Worm (Caenorhabditis elegans) whole organism, L2 larva: Measurements from ENCODE around the gene F28C6.5.
A peak's percentile ranks its signal among the peaks of the same experiment; 100 is the strongest.

Experiments used
- C34F6.9 ChIP-seq: fragments of 150-350 bp; optimal IDR thresholded peaks from 2 replicates; lab custom pipeline; 2014; ENCODE audit warnings: missing biosample characterization, missing genetic modification characterization
- F13H6.1 ChIP-seq: sonication (generic microtip); optimal IDR thresholded peaks from 2 replicates; lab custom pipeline; 2016; ENCODE audit warnings: missing genetic modification characterization, missing compliant biosample characterization
- R02D3.7 ChIP-seq: fragments of 150-350 bp; optimal IDR thresholded peaks from 2 replicates; lab custom pipeline; 2014; ENCODE audit warnings: missing biosample characterization, missing genetic modification characterization
- aly-2 ChIP-seq: fragments of 150-350 bp; optimal IDR thresholded peaks from 2 replicates; lab custom pipeline; 2014; ENCODE audit warnings: missing biosample characterization, missing genetic modification characterization
- ama-1 ChIP-seq: fragments of 150-350 bp; optimal IDR thresholded peaks from 2 replicates; lab custom pipeline; 2018; ENCODE audit warnings: inconsistent platforms
- blmp-1 ChIP-seq: sonication (generic microtip); optimal IDR thresholded peaks from 2 replicates; lab custom pipeline; 2017; ENCODE audit warnings: missing genetic modification characterization, mild to moderate bottlenecking, missing compliant biosample characterization, antibody characterized with exemption, moderate library complexity; ENCODE audit not compliant: insufficient read depth
- ceh-16 ChIP-seq: fragments of 150-350 bp; optimal IDR thresholded peaks from 2 replicates; lab custom pipeline; 2014; ENCODE audit warnings: missing biosample characterization, missing genetic modification characterization
- ceh-82 ChIP-seq: fragments of 150-350 bp; optimal IDR thresholded peaks from 2 replicates; lab custom pipeline; 2014; ENCODE audit warnings: missing biosample characterization, missing genetic modification characterization
- crh-2 ChIP-seq: sonication (generic microtip); optimal IDR thresholded peaks from 2 replicates; lab custom pipeline; 2017; ENCODE audit warnings: missing biosample characterization, missing genetic modification characterization
- egl-27 ChIP-seq: sonication (generic microtip); optimal IDR thresholded peaks from 3 replicates; lab custom pipeline; 2017; ENCODE audit warnings: missing biosample characterization, missing genetic modification reagents, missing genetic modification characterization
- elt-3 ChIP-seq: sonication (generic microtip); optimal IDR thresholded peaks from 2 replicates; lab custom pipeline; 2017; ENCODE audit warnings: missing biosample characterization, missing genetic modification characterization
- gmeb-1 ChIP-seq: fragments of 150-350 bp; optimal IDR thresholded peaks from 2 replicates; lab custom pipeline; 2014; ENCODE audit warnings: missing biosample characterization, missing genetic modification characterization
- lin-11 ChIP-seq: fragments of 150-350 bp; sonication (generic microtip); optimal IDR thresholded peaks from 2 replicates; lab custom pipeline; 2014; ENCODE audit warnings: missing biosample characterization, missing genetic modification characterization, inconsistent platforms, mixed read lengths
- lin-39 ChIP-seq: fragments of 150-350 bp; optimal IDR thresholded peaks from 2 replicates; lab custom pipeline; 2014; ENCODE audit warnings: missing biosample characterization, missing genetic modification reagents, missing genetic modification characterization
- lsy-2 ChIP-seq, 2 experiments: fragments of 150-350 bp in 1 of 2; sonication (generic microtip) in 1 of 2; optimal IDR thresholded peaks; 2 replicates each; lab custom pipeline; 2014 to 2017; ENCODE audit warnings: missing biosample characterization in 2 of 2, missing genetic modification characterization in 2 of 2
- mab-5 ChIP-seq: fragments of 150-350 bp; optimal IDR thresholded peaks from 2 replicates; lab custom pipeline; 2014; ENCODE audit warnings: missing biosample characterization, missing genetic modification characterization
- mbf-1 ChIP-seq: sonication (generic microtip); optimal IDR thresholded peaks from 2 replicates; lab custom pipeline; 2017; ENCODE audit warnings: missing biosample characterization, missing genetic modification characterization
- mdl-1 ChIP-seq, 2 experiments: fragments of 150-350 bp in 1 of 2; sonication (generic microtip) in 1 of 2; optimal IDR thresholded peaks; 2 replicates each; lab custom pipeline; 2017; ENCODE audit warnings: missing biosample characterization in 2 of 2, missing genetic modification characterization in 2 of 2
- nhr-11 ChIP-seq: fragments of 150-350 bp; optimal IDR thresholded peaks from 2 replicates; lab custom pipeline; 2014; ENCODE audit warnings: missing biosample characterization, missing genetic modification characterization
- nhr-12 ChIP-seq: fragments of 150-350 bp; optimal IDR thresholded peaks from 2 replicates; lab custom pipeline; 2014; ENCODE audit warnings: missing biosample characterization, missing genetic modification characterization
- nhr-129 ChIP-seq: fragments of 150-350 bp; optimal IDR thresholded peaks from 2 replicates; lab custom pipeline; 2014; ENCODE audit warnings: missing biosample characterization, missing genetic modification characterization
- nhr-21 ChIP-seq: fragments of 150-350 bp; optimal IDR thresholded peaks from 2 replicates; lab custom pipeline; 2014; ENCODE audit warnings: missing biosample characterization, missing genetic modification characterization
- nhr-23 ChIP-seq: fragments of 150-350 bp; optimal IDR thresholded peaks from 2 replicates; lab custom pipeline; 2014; ENCODE audit warnings: missing biosample characterization, missing genetic modification reagents, missing genetic modification characterization
- nhr-77 ChIP-seq: fragments of 150-350 bp; optimal IDR thresholded peaks from 2 replicates; lab custom pipeline; 2014; ENCODE audit warnings: missing biosample characterization, missing genetic modification characterization
- sem-4 ChIP-seq: fragments of 150-350 bp; optimal IDR thresholded peaks from 2 replicates; lab custom pipeline; 2014; ENCODE audit warnings: missing biosample characterization, missing genetic modification reagents, missing genetic modification characterization
- sma-9 ChIP-seq, 2 experiments: fragments of 150-350 bp in 1 of 2; sonication (generic microtip) in 1 of 2; optimal IDR thresholded peaks; 2 replicates each; lab custom pipeline; 2014 to 2016; ENCODE audit warnings: missing genetic modification characterization in 2 of 2, mild to moderate bottlenecking in 1 of 2, missing biosample characterization in 1 of 2, missing compliant biosample characterization in 1 of 2, missing genetic modification reagents in 1 of 2, moderate library complexity in 1 of 2
- snpc-4 ChIP-seq: fragments of 150-350 bp; optimal IDR thresholded peaks from 2 replicates; lab custom pipeline; 2014; ENCODE audit warnings: missing biosample characterization, missing genetic modification characterization
- unc-55 ChIP-seq: fragments of 150-350 bp; sonication (generic microtip); optimal IDR thresholded peaks from 3 replicates; lab custom pipeline; 2014; ENCODE audit warnings: missing biosample characterization, missing genetic modification reagents, missing genetic modification characterization
- unc-62 ChIP-seq: fragments of 150-350 bp; optimal IDR thresholded peaks from 2 replicates; lab custom pipeline; 2014; ENCODE audit warnings: missing biosample characterization, missing genetic modification reagents, missing genetic modification characterization
- zag-1 ChIP-seq: fragments of 150-350 bp; optimal IDR thresholded peaks from 2 replicates; lab custom pipeline; 2014; ENCODE audit warnings: missing biosample characterization, missing genetic modification characterization

Gene F28C6.5

ce11 chrII:8587660-8588230 lies 11.6 kb upstream of the F28C6.5 start:
- TF ChIP-seq elt-3 (tag; lab: Kevin White, UChicago): no peak
- TF ChIP-seq ceh-16: no peak
- TF ChIP-seq blmp-1: no peak
- peak; percentile 21 for TF ChIP-seq nhr-129 (tag; lab: Kevin White, UChicago)
- no peak for TF ChIP-seq gmeb-1 (tag; lab: Kevin White, UChicago)
- TF ChIP-seq mab-5 (tag; lab: Kevin White, UChicago): no peak
- TF ChIP-seq F13H6.1 (tag; lab: Kevin White, UChicago): peak; percentile 11
- TF ChIP-seq unc-55: peak; percentile 70
- peak; percentile 28 for TF ChIP-seq zag-1
- TF ChIP-seq sem-4 (tag; lab: Kevin White, UChicago): peak; percentile 29
- TF ChIP-seq nhr-23 (tag; lab: Kevin White, UChicago): no peak
- no peak for TF ChIP-seq ama-1 (lab: Kevin White, UChicago)
- peak in 1 of 2 experiments; percentile 18 for TF ChIP-seq lsy-2 (tag; optimal IDR thresholded peaks at IDR 0.05; lab: Kevin White, UChicago)

ce11 chrII:8588442-8588841 lies 10.9 kb upstream of the F28C6.5 start:
- TF ChIP-seq nhr-129 (tag; lab: Kevin White, UChicago) (no peak), ama-1 (lab: Kevin White, UChicago) (no peak), lin-39 (tag; lab: Kevin White, UChicago) (peak; percentile 16)

ce11 chrII:8589227-8589626 lies 10.1 kb upstream of the F28C6.5 start:
- TF ChIP-seq R02D3.7 (tag; lab: Kevin White, UChicago) (no peak), C34F6.9 (tag; lab: Kevin White, UChicago) (peak; percentile 49), zag-1 (peak; percentile 40), unc-55 (peak; percentile 17), gmeb-1 (tag; lab: Kevin White, UChicago) (no peak), crh-2 (peak; percentile 35), sem-4 (tag; lab: Kevin White, UChicago) (no peak), sma-9 (GFP tag; optimal IDR thresholded peaks at IDR 0.05; lab: Kevin White, UChicago) (peak; percentile 38), sma-9 (tag; optimal IDR thresholded peaks at IDR 0.05; lab: Kevin White, UChicago) (no peak), mbf-1 (tag; lab: Kevin White, UChicago) (no peak), lin-11 (tag; lab: Kevin White, UChicago) (no peak), nhr-12 (no peak), ceh-82 (tag; lab: Kevin White, UChicago) (no peak), aly-2 (tag; lab: Kevin White, UChicago) (no peak), lsy-2 (tag; optimal IDR thresholded peaks at IDR 0.05; lab: Kevin White, UChicago) (peak in 1 of 2 experiments; percentile 39), snpc-4 (tag; lab: Kevin White, UChicago) (no peak)
- TF ChIP-seq, all 48 proteins: peak for 6

ce11 chrII:8590684-8591083 lies 8.6 kb upstream of the F28C6.5 start, which contains the start of gene aptf-4:
Gene aptf-4 (plus strand): TSS chrII:8590984.
- TF ChIP-seq nhr-23 (tag; lab: Kevin White, UChicago) (no peak), aly-2 (tag; lab: Kevin White, UChicago) (no peak), nhr-11 (no peak), unc-55 (peak; percentile 26), mdl-1 (tag; optimal IDR thresholded peaks at IDR 0.05; lab: Kevin White, UChicago) (no peak), F13H6.1 (tag; lab: Kevin White, UChicago) (no peak)

ce11 chrII:8593840-8594625 lies 5.3 kb upstream of the F28C6.5 start, which contains the start of gene aptf-3:
Gene aptf-3 (plus strand): TSS chrII:8594190.
- no peak for TF ChIP-seq egl-27 (tag; lab: Kevin White, UChicago)
- no peak for TF ChIP-seq mdl-1 (tag; optimal IDR thresholded peaks at IDR 0.05; lab: Kevin White, UChicago)
- TF ChIP-seq sem-4 (tag; lab: Kevin White, UChicago): no peak
- TF ChIP-seq mab-5 (tag; lab: Kevin White, UChicago): no peak
- no peak for TF ChIP-seq crh-2
- TF ChIP-seq ceh-82 (tag; lab: Kevin White, UChicago): no peak
- no peak for TF ChIP-seq nhr-23 (tag; lab: Kevin White, UChicago)
- no peak for TF ChIP-seq nhr-12
- TF ChIP-seq sma-9 (GFP tag; optimal IDR thresholded peaks at IDR 0.05; lab: Kevin White, UChicago): no peak
- no peak for TF ChIP-seq sma-9 (tag; optimal IDR thresholded peaks at IDR 0.05; lab: Kevin White, UChicago)
- no peak for TF ChIP-seq unc-55
- TF ChIP-seq unc-62 (GFP tag; lab: Kevin White, UChicago): no peak
- TF ChIP-seq snpc-4 (tag; lab: Kevin White, UChicago): no peak
- TF ChIP-seq C34F6.9 (tag; lab: Kevin White, UChicago): no peak
- no peak for TF ChIP-seq nhr-11
- no peak for TF ChIP-seq aly-2 (tag; lab: Kevin White, UChicago)
- no peak for TF ChIP-seq nhr-77
- TF ChIP-seq nhr-21 (tag; lab: Kevin White, UChicago): no peak
- TF ChIP-seq zag-1: no peak
- TF ChIP-seq, all 48 proteins: peak for 0
